Worm (Caenorhabditis elegans): ENCODE results near the gene clec-65.

DNA sequence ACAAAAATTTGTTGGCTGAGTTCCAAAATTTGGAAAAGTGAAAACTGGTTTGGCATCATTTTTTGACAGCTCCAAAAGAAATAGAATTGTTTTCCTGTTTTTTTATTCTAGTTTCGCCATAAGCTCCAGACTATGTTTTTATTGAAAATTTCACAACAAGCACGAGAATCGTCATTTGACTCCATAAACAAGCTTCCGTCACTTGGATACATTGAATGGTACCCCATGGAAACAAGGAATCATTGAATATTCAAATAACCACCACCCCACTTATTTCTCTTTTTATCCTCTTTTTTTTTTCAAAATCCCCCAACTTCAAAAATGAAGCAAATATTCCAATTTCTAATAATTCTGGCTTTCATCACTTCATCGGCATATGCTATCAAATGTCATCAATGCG is 7.7 kb downstream of the clec-65 start, which contains the start of gene ddn-2:
- TF ChIP-seq ztf-11 (tag; optimal IDR thresholded peaks at IDR 0.05) (no peak), snpc-4 (tag; optimal IDR thresholded peaks at IDR 0.05) (no peak), blmp-1 (tag; optimal IDR thresholded peaks at IDR 0.05) (no peak), elt-1 (tag; optimal IDR thresholded peaks at IDR 0.05; ENCODE audit: borderline replicate concordance, insufficient read depth) (no peak), mep-1 (tag; optimal IDR thresholded peaks at IDR 0.05) (no peak), unc-62 (GFP tag; optimal IDR thresholded peaks at IDR 0.05) (no peak), drap-1 (GFP tag; optimal IDR thresholded peaks at IDR 0.05) (no peak), ceh-83 (GFP tag; optimal IDR thresholded peaks at IDR 0.05) (no peak), lin-13 (tag; optimal IDR thresholded peaks at IDR 0.05) (no peak), pha-4 (tag; optimal IDR thresholded peaks at IDR 0.05) (no peak), nhr-237 (tag; optimal IDR thresholded peaks at IDR 0.05) (no peak), nhr-76 (tag; optimal IDR thresholded peaks at IDR 0.05) (no peak), mab-5 (tag; optimal IDR thresholded peaks at IDR 0.05) (no peak)

All from whole organism, mixed stage, embryonic.